Worm (Caenorhabditis elegans) whole organism, L2 larva: Measurements from ENCODE around the gene F25E2.3.
A peak's percentile ranks its signal among the peaks of the same experiment; 100 is the strongest.

Experiments
- C34F6.9 ChIP-seq: fragments of 150-350 bp; optimal IDR thresholded peaks from 2 replicates; lab custom pipeline; 2014; ENCODE audit warnings: missing biosample characterization, missing genetic modification characterization
- F13H6.1 ChIP-seq: sonication (generic microtip); optimal IDR thresholded peaks from 2 replicates; lab custom pipeline; 2016; ENCODE audit warnings: missing genetic modification characterization, missing compliant biosample characterization
- R02D3.7 ChIP-seq: fragments of 150-350 bp; optimal IDR thresholded peaks from 2 replicates; lab custom pipeline; 2014; ENCODE audit warnings: missing biosample characterization, missing genetic modification characterization
- Y55F3AM.14 ChIP-seq: fragments of 200-800 bp; sonication (Bioruptor generic); optimal IDR thresholded peaks from 2 replicates; lab custom pipeline; 2018; ENCODE audit warnings: mild to moderate bottlenecking, missing genetic modification characterization, missing compliant biosample characterization
- ZK546.5 ChIP-seq: sonication (generic microtip); optimal IDR thresholded peaks from 2 replicates; lab custom pipeline; 2017; ENCODE audit warnings: missing biosample characterization, missing genetic modification characterization
- alr-1 ChIP-seq: fragments of 150-350 bp; optimal IDR thresholded peaks from 2 replicates; lab custom pipeline; 2014; ENCODE audit warnings: missing biosample characterization, missing genetic modification characterization
- aly-2 ChIP-seq: fragments of 150-350 bp; optimal IDR thresholded peaks from 2 replicates; lab custom pipeline; 2014; ENCODE audit warnings: missing biosample characterization, missing genetic modification characterization
- ama-1 ChIP-seq: fragments of 150-350 bp; optimal IDR thresholded peaks from 2 replicates; lab custom pipeline; 2018; ENCODE audit warnings: inconsistent platforms
- blmp-1 ChIP-seq: sonication (generic microtip); optimal IDR thresholded peaks from 2 replicates; lab custom pipeline; 2017; ENCODE audit warnings: missing genetic modification characterization, mild to moderate bottlenecking, missing compliant biosample characterization, antibody characterized with exemption, moderate library complexity; ENCODE audit not compliant: insufficient read depth
- ceh-82 ChIP-seq: fragments of 150-350 bp; optimal IDR thresholded peaks from 2 replicates; lab custom pipeline; 2014; ENCODE audit warnings: missing biosample characterization, missing genetic modification characterization
- crh-2 ChIP-seq: sonication (generic microtip); optimal IDR thresholded peaks from 2 replicates; lab custom pipeline; 2017; ENCODE audit warnings: missing biosample characterization, missing genetic modification characterization
- dmd-4 ChIP-seq: sonication (generic microtip); optimal IDR thresholded peaks from 2 replicates; lab custom pipeline; 2017; ENCODE audit warnings: missing biosample characterization, missing genetic modification characterization
- egl-27 ChIP-seq: sonication (generic microtip); optimal IDR thresholded peaks from 3 replicates; lab custom pipeline; 2017; ENCODE audit warnings: missing biosample characterization, missing genetic modification reagents, missing genetic modification characterization
- elt-3 ChIP-seq: sonication (generic microtip); optimal IDR thresholded peaks from 2 replicates; lab custom pipeline; 2017; ENCODE audit warnings: missing biosample characterization, missing genetic modification characterization
- fos-1 ChIP-seq: fragments of 150-350 bp; optimal IDR thresholded peaks from 2 replicates; lab custom pipeline; 2014; ENCODE audit warnings: missing biosample characterization, missing genetic modification characterization
- lin-11 ChIP-seq: fragments of 150-350 bp; sonication (generic microtip); optimal IDR thresholded peaks from 2 replicates; lab custom pipeline; 2014; ENCODE audit warnings: missing biosample characterization, missing genetic modification characterization, inconsistent platforms, mixed read lengths
- lin-13 ChIP-seq: fragments of 150-350 bp; optimal IDR thresholded peaks from 2 replicates; lab custom pipeline; 2014; ENCODE audit warnings: missing biosample characterization, missing genetic modification reagents, missing genetic modification characterization
- lin-39 ChIP-seq: fragments of 150-350 bp; optimal IDR thresholded peaks from 2 replicates; lab custom pipeline; 2014; ENCODE audit warnings: missing biosample characterization, missing genetic modification reagents, missing genetic modification characterization
- mbf-1 ChIP-seq: sonication (generic microtip); optimal IDR thresholded peaks from 2 replicates; lab custom pipeline; 2017; ENCODE audit warnings: missing biosample characterization, missing genetic modification characterization
- mdl-1 ChIP-seq, 2 experiments: fragments of 150-350 bp in 1 of 2; sonication (generic microtip) in 1 of 2; optimal IDR thresholded peaks; 2 replicates each; lab custom pipeline; 2017; ENCODE audit warnings: missing biosample characterization in 2 of 2, missing genetic modification characterization in 2 of 2
- nhr-10 ChIP-seq: sonication (generic microtip); optimal IDR thresholded peaks from 2 replicates; lab custom pipeline; 2017; ENCODE audit warnings: missing biosample characterization, missing genetic modification characterization
- nhr-11 ChIP-seq: fragments of 150-350 bp; optimal IDR thresholded peaks from 2 replicates; lab custom pipeline; 2014; ENCODE audit warnings: missing biosample characterization, missing genetic modification characterization
- nhr-12 ChIP-seq: fragments of 150-350 bp; optimal IDR thresholded peaks from 2 replicates; lab custom pipeline; 2014; ENCODE audit warnings: missing biosample characterization, missing genetic modification characterization
- nhr-129 ChIP-seq: fragments of 150-350 bp; optimal IDR thresholded peaks from 2 replicates; lab custom pipeline; 2014; ENCODE audit warnings: missing biosample characterization, missing genetic modification characterization
- nhr-23 ChIP-seq: fragments of 150-350 bp; optimal IDR thresholded peaks from 2 replicates; lab custom pipeline; 2014; ENCODE audit warnings: missing biosample characterization, missing genetic modification reagents, missing genetic modification characterization
- nhr-237 ChIP-seq: fragments of 150-350 bp; optimal IDR thresholded peaks from 2 replicates; lab custom pipeline; 2014; ENCODE audit warnings: missing biosample characterization, missing genetic modification characterization
- nhr-25 ChIP-seq: fragments of 150-350 bp; sonication (generic microtip); optimal IDR thresholded peaks from 3 replicates; lab custom pipeline; 2014; ENCODE audit warnings: missing biosample characterization, missing genetic modification characterization
- nhr-6 ChIP-seq: fragments of 150-350 bp; optimal IDR thresholded peaks from 2 replicates; lab custom pipeline; 2014; ENCODE audit warnings: missing biosample characterization, missing genetic modification characterization
- nhr-77 ChIP-seq: fragments of 150-350 bp; optimal IDR thresholded peaks from 2 replicates; lab custom pipeline; 2014; ENCODE audit warnings: missing biosample characterization, missing genetic modification characterization
- sem-4 ChIP-seq: fragments of 150-350 bp; optimal IDR thresholded peaks from 2 replicates; lab custom pipeline; 2014; ENCODE audit warnings: missing biosample characterization, missing genetic modification reagents, missing genetic modification characterization
- skn-1 ChIP-seq: sonication (generic microtip); optimal IDR thresholded peaks from 2 replicates; lab custom pipeline; 2017; ENCODE audit warnings: missing biosample characterization, missing genetic modification characterization
- sma-9 ChIP-seq, 2 experiments: fragments of 150-350 bp in 1 of 2; sonication (generic microtip) in 1 of 2; optimal IDR thresholded peaks; 2 replicates each; lab custom pipeline; 2014 to 2016; ENCODE audit warnings: missing genetic modification characterization in 2 of 2, mild to moderate bottlenecking in 1 of 2, missing biosample characterization in 1 of 2, missing compliant biosample characterization in 1 of 2, missing genetic modification reagents in 1 of 2, moderate library complexity in 1 of 2
- snpc-4 ChIP-seq: fragments of 150-350 bp; optimal IDR thresholded peaks from 2 replicates; lab custom pipeline; 2014; ENCODE audit warnings: missing biosample characterization, missing genetic modification characterization
- unc-39 ChIP-seq: fragments of 150-350 bp; optimal IDR thresholded peaks from 2 replicates; lab custom pipeline; 2014; ENCODE audit warnings: missing biosample characterization, missing genetic modification characterization
- zag-1 ChIP-seq: fragments of 150-350 bp; optimal IDR thresholded peaks from 2 replicates; lab custom pipeline; 2014; ENCODE audit warnings: missing biosample characterization, missing genetic modification characterization
- ztf-1 ChIP-seq: fragments of 200-800 bp; sonication (Bioruptor generic); conservative IDR thresholded peaks from 2 replicates; pipeline ENCODE4 v1.3.6; 2022; ENCODE audit warnings: missing genetic modification characterization, missing compliant biosample characterization
- ztf-4 ChIP-seq: fragments of 150-350 bp; optimal IDR thresholded peaks from 2 replicates; lab custom pipeline; 2014; ENCODE audit warnings: missing biosample characterization, missing genetic modification characterization

F25E2.3 gene

ce11 chrX:851421-851820 is 38.5 kb upstream of the F25E2.3 start, which contains the start of gene igcm-1:
Gene igcm-1 (minus strand): TSS chrX:851521.
- TF ChIP-seq unc-39 (tag; lab: Kevin White, UChicago) = no peak
- no peak for TF ChIP-seq nhr-6
- no peak for TF ChIP-seq mbf-1 (tag; lab: Kevin White, UChicago)
- no peak for TF ChIP-seq dmd-4 (tag; lab: Kevin White, UChicago)
- TF ChIP-seq aly-2 (tag; lab: Kevin White, UChicago) = no peak
- no peak for TF ChIP-seq ztf-4 (tag; lab: Kevin White, UChicago)
- TF ChIP-seq nhr-10 = no peak
- TF ChIP-seq blmp-1 (tag; lab: Kevin White, UChicago) = no peak
- TF ChIP-seq skn-1 (tag; lab: Kevin White, UChicago) = no peak
- no peak for TF ChIP-seq nhr-77 (tag; lab: Kevin White, UChicago)
- TF ChIP-seq nhr-12 (tag; lab: Kevin White, UChicago) = no peak
- TF ChIP-seq lin-39 (tag; lab: Kevin White, UChicago) = no peak
- no peak for TF ChIP-seq C34F6.9 (tag; lab: Kevin White, UChicago)

ce11 chrX:845443-845842 is 32.5 kb upstream of the F25E2.3 start:
- no peak for TF ChIP-seq ceh-82 (tag; lab: Kevin White, UChicago)
- TF ChIP-seq blmp-1 (tag; lab: Kevin White, UChicago) = no peak
- no peak for TF ChIP-seq mbf-1 (tag; lab: Kevin White, UChicago)
- TF ChIP-seq, all 48 proteins: peak for 0

DNA sequence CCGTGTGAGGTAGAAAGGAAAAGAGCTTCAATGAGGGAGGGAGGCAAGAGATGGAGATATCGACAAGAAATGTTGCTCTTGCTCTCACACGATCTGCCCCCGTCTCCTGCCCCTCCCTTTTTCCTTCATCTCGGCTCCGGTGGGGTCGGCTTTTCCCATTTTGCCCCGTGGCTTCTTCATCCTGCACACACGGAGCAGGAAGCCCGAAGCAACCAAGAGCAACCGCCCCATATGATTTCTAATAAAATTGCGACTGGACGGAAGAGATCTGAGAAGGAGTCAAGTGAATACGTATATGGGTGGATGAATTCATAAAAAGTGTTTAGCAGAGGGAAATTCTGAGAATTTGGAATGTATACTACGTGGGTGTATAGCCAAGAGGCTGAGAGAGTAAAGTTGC is 31.7 kb upstream of the F25E2.3 start:
- TF ChIP-seq nhr-129 (peak; percentile 3), ZK546.5 (tag; lab: Kevin White, UChicago) (no peak), zag-1 (tag; lab: Kevin White, UChicago) (no peak), C34F6.9 (tag; lab: Kevin White, UChicago) (peak; percentile 27), crh-2 (tag; lab: Kevin White, UChicago) (peak; percentile 7)
- TF ChIP-seq, all 48 proteins: peak for 3

- TF ChIP-seq lin-11 (tag; lab: Kevin White, UChicago) (no peak), egl-27 (no peak), mdl-1 (tag; optimal IDR thresholded peaks at IDR 0.05; lab: Kevin White, UChicago) (no peak), C34F6.9 (tag; lab: Kevin White, UChicago) (no peak), F13H6.1 (tag; lab: Kevin White, UChicago) (no peak), aly-2 (tag; lab: Kevin White, UChicago) (no peak), mbf-1 (tag; lab: Kevin White, UChicago) (no peak)
These were observed 28.4 kb upstream of the F25E2.3 start, which contains the start of gene F39H12.3 for ce11 chrX:841393-841792. Gene F39H12.3 (minus strand): TSS chrX:841493.

DNA sequence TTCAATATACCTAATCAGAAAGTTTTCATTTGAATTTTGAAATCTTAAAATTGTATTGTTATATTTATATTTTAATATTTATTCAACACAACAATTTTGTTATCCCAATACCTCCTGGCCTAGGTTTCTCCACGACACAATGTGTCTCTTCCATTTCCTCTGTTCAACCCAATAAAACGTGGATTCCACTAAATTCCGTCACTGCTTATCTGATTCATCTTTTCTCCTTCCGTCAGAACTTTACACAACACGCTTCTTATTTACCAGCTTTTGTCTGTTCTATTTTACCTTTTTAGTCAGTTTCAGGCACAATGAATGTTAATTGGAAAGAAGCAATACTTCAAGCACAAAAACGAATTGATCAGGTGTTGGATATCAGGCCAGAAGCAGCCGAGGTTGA is 21.5 kb upstream of the F25E2.3 start, which contains the start of gene F39H12.1:
Gene F39H12.1 (plus strand): TSS at position 301 of the 400 bp plus-strand sequence.
- TF ChIP-seq mbf-1 (tag; lab: Kevin White, UChicago) (no peak), ztf-1 (GFP tag; lab: Robert Waterston, UW) (no peak), Y55F3AM.14 (GFP tag; lab: Kevin White, UChicago) (no peak), nhr-237 (tag; lab: Kevin White, UChicago) (no peak), ZK546.5 (tag; lab: Kevin White, UChicago) (no peak), snpc-4 (tag; lab: Kevin White, UChicago) (no peak), sma-9 (GFP tag; optimal IDR thresholded peaks at IDR 0.05; lab: Kevin White, UChicago) (no peak), sma-9 (tag; optimal IDR thresholded peaks at IDR 0.05; lab: Kevin White, UChicago) (no peak), ama-1 (lab: Kevin White, UChicago) (no peak)
- TF ChIP-seq, all 48 proteins: peak for 0

- no peak for TF ChIP-seq lin-39 (tag; lab: Kevin White, UChicago)
- no peak for TF ChIP-seq ceh-82 (tag; lab: Kevin White, UChicago)
- peak; percentile 36 for TF ChIP-seq lin-11 (tag; lab: Kevin White, UChicago)
- no peak for TF ChIP-seq nhr-6
These were observed 17.2 kb upstream of the F25E2.3 start for ce11 chrX:830185-830584.

- no peak for TF ChIP-seq F13H6.1 (tag; lab: Kevin White, UChicago)
- no peak for TF ChIP-seq nhr-12 (tag; lab: Kevin White, UChicago)
- no peak for TF ChIP-seq mbf-1 (tag; lab: Kevin White, UChicago)
- TF ChIP-seq nhr-23 (tag; lab: Kevin White, UChicago) = no peak
- no peak for TF ChIP-seq elt-3 (tag; lab: Kevin White, UChicago)
- TF ChIP-seq sem-4 (tag; lab: Kevin White, UChicago) = no peak
- TF ChIP-seq ztf-1 (GFP tag; lab: Robert Waterston, UW) = no peak
- no peak for TF ChIP-seq fos-1
- no peak for TF ChIP-seq lin-11 (tag; lab: Kevin White, UChicago)
- TF ChIP-seq aly-2 (tag; lab: Kevin White, UChicago) = no peak
- no peak for TF ChIP-seq mdl-1 (tag; optimal IDR thresholded peaks at IDR 0.05; lab: Kevin White, UChicago)
- TF ChIP-seq nhr-25 (tag; lab: Kevin White, UChicago) = no peak
- TF ChIP-seq R02D3.7 (tag; lab: Kevin White, UChicago) = no peak
- TF ChIP-seq alr-1 (tag; lab: Kevin White, UChicago) = no peak
- no peak for TF ChIP-seq egl-27
- TF ChIP-seq nhr-10 = no peak
- TF ChIP-seq nhr-11 (tag; lab: Kevin White, UChicago) = no peak
- no peak for TF ChIP-seq C34F6.9 (tag; lab: Kevin White, UChicago)
- TF ChIP-seq lin-13 (GFP tag; lab: Kevin White, UChicago) = no peak
- TF ChIP-seq unc-39 (tag; lab: Kevin White, UChicago) = no peak
These were observed 15.6 kb upstream of the F25E2.3 start, which contains the start of gene wdr-54 for ce11 chrX:828603-829002. Gene wdr-54 (plus strand): TSS chrX:828903.
